Worm (Caenorhabditis elegans): ENCODE data around the gene cogc-2.

Gene cogc-2

DNA sequence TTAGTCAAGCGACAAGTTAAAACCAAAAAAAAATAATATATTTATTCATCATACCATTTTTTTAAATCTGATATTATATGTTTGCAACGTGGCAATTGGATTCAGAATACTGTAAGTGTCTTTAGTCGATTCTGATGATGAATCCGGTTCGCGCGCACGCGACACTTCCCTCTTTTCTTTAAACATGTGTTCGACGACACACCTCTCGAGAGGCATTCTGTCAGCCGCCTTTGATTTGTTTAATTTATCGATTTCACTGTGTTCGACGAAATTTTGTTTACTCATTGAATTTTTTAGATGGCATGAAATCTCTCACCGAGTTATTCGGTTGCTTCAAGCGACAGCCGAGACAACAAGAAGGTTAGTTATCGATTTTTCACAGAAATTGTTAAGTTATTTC is 27.7 kb downstream of the cogc-2 start, which contains the start of gene trxr-1:
Gene trxr-1, plus strand, starts transcription at position 227 of the 400 bp plus-strand sequence.
- TF ChIP-seq K02D7.2 (tag; optimal IDR thresholded peaks at IDR 0.05) (no peak), nfya-1 (tag; optimal IDR thresholded peaks at IDR 0.05) (no peak), ceh-9 (tag; optimal IDR thresholded peaks at IDR 0.05) (no peak)

DNA sequence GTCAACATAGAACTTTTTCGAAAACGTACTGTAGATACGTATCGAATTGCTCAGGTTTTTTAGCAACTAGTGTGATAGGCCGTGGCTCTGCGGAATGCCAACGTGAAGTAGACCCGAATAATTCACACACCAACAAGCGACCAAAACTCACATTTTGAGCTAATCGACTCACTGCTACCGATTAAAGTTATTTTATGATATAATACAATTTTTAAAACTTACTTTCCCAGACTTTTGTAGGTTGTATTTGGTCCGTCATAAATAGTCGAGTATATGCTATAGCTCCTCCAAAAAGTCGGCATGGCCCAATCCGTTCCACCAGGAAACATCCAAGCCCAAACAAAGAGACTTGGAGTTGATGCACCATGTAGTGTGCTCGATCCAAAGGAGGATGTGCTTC is 28.5 kb downstream of the cogc-2 start, which contains the start of gene C25A8.1:
Gene C25A8.1, plus strand, starts transcription at position 301 of the 400 bp plus-strand sequence.
- TF ChIP-seq ceh-45 (GFP tag; IDR thresholded peaks at IDR 0.05) (no peak), unc-55 (GFP tag; optimal IDR thresholded peaks at IDR 0.05) (no peak), pag-3 (tag; optimal IDR thresholded peaks at IDR 0.05; ENCODE audit: borderline replicate concordance) (no peak), ceh-22 (tag; optimal IDR thresholded peaks at IDR 0.05) (no peak), ahr-1 (tag; optimal IDR thresholded peaks at IDR 0.05) (no peak), elt-4 (tag; optimal IDR thresholded peaks at IDR 0.05) (no peak), mec-3 (tag; optimal IDR thresholded peaks at IDR 0.05; ENCODE audit: borderline replicate concordance) (no peak), pat-9 (tag; optimal IDR thresholded peaks at IDR 0.05) (no peak), ceh-19 (GFP tag; optimal IDR thresholded peaks at IDR 0.05) (no peak), npax-4 (tag; optimal IDR thresholded peaks at IDR 0.05) (no peak), zip-5 (tag; optimal IDR thresholded peaks at IDR 0.05) (no peak), syd-9 (tag; optimal IDR thresholded peaks at IDR 0.05) (no peak), Y22D7AL.16 (tag; optimal IDR thresholded peaks at IDR 0.05) (no peak), ceh-18 (tag; optimal IDR thresholded peaks at IDR 0.05) (no peak), hlh-15 (tag; optimal IDR thresholded peaks at IDR 0.05) (no peak)

DNA sequence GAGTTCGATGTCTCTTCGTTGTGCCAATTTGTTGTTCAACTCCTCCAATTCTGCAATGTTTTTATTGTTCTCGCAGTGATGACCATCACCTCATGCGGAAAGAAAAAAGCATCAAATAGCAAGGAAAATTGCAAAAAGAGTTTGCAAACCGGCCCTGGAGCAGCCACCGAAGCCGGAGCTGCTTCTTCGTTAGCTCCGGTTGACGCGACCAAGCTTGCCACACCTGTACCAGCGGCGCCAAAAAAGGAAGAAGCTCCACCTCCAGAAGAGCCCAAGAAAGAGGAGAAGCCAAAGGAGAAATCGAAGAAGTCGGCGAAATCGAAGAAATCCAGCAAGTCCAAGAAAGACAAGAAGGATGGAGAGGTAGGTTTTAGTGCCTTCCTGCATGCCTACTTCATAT is 29.2 kb downstream of the cogc-2 start:
- TF ChIP-seq ahr-1 (tag; optimal IDR thresholded peaks at IDR 0.05): no peak
- TF ChIP-seq ets-4 (tag; optimal IDR thresholded peaks at IDR 0.05): no peak
- no peak for TF ChIP-seq sox-2 (GFP tag; IDR thresholded peaks at IDR 0.05)
- TF ChIP-seq ama-1 (optimal IDR thresholded peaks at IDR 0.05): no peak
- TF ChIP-seq npax-4 (tag; optimal IDR thresholded peaks at IDR 0.05): no peak
- TF ChIP-seq C08G9.2 (tag; optimal IDR thresholded peaks at IDR 0.05): no peak
- TF ChIP-seq ttx-3 (tag; optimal IDR thresholded peaks at IDR 0.05): no peak
- no peak for TF ChIP-seq F13H6.1 (tag; optimal IDR thresholded peaks at IDR 0.05)
- no peak for TF ChIP-seq T23F11.4 (GFP tag; optimal IDR thresholded peaks at IDR 0.05)
- no peak for TF ChIP-seq unc-42 (tag; optimal IDR thresholded peaks at IDR 0.05)
- TF ChIP-seq ceh-30 (tag; optimal IDR thresholded peaks at IDR 0.05): no peak
- TF ChIP-seq ceh-6 (GFP tag; optimal IDR thresholded peaks at IDR 0.05): no peak

DNA sequence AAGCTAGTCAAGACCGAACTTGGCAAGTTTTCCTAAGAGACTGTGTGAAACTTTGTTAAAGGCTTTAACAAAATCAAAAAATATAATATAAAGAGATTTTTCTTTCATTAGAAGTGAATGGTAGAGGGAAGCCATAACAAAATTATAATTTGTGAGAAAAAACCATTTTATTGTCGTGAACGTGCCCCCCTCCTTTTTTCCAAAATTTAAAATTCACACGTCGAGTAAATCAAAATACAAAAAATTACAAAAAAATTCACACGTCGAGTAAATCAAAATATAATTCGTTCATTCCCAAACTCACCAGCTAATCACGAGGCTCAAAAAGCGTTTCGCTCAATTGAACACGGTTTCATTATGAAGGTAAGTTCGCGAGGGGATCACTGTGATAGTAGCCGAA is 29.8 kb downstream of the cogc-2 start, which contains the start of gene C25A8.2:
Gene C25A8.2, plus strand, starts transcription at position 301 of the 400 bp plus-strand sequence.
- TF ChIP-seq ceh-19 (GFP tag; optimal IDR thresholded peaks at IDR 0.05): no peak

DNA sequence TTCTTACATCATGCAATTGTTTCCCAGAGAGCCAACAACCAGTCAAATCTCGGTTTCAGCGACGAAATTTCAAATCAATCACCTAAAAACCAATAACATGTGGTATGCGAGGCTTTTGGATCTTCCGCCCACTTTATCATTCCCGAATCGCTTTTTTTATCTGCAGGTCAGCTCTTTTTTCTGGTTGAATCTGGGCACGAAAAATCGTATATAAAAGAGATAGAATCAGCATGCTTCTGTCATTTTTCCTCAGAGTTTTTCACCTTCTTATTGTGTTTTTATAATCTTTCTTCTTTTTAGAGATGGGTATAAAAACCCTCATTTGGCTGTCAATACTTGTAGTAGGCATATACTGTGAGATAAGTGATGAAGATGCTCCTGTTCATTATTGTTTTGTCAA is 36.1 kb downstream of the cogc-2 start, which contains the start of gene cht-3:
Gene cht-3, plus strand, starts transcription at position 301 of the 400 bp plus-strand sequence.
- TF ChIP-seq gmeb-2 (tag; optimal IDR thresholded peaks at IDR 0.05) (no peak), ceh-30 (tag; optimal IDR thresholded peaks at IDR 0.05) (no peak)

DNA sequence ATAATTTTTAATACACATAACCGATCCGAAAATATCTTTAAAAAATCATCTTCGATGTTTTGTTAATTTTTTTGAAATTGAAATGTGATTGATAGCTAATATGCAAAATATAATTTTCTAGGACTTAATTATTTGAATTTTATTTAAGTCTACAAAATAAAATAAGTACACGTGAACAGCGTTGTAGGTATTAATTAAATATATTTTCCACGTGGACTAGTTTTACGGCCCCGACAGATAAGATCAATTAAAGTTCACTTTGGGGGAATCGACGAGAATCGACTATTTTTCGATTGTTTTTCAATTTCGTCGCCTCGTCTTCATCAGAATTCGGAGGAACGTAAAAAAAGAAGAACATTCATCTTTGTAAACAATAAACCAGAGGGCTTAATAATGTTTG is 40.2 kb downstream of the cogc-2 start, which contains the start of gene C25A8.5:
Gene C25A8.5, plus strand, starts transcription at position 301 of the 400 bp plus-strand sequence.
- no peak for TF ChIP-seq ceh-30 (tag; optimal IDR thresholded peaks at IDR 0.05)
- TF ChIP-seq nhr-232 (tag; optimal IDR thresholded peaks at IDR 0.05): no peak
- TF ChIP-seq unc-42 (tag; optimal IDR thresholded peaks at IDR 0.05): no peak
- TF ChIP-seq ets-4 (tag; optimal IDR thresholded peaks at IDR 0.05): no peak
- TF ChIP-seq dve-1 (tag; optimal IDR thresholded peaks at IDR 0.05): no peak
- TF ChIP-seq ceh-22 (tag; optimal IDR thresholded peaks at IDR 0.05): no peak
- TF ChIP-seq F13H6.1 (tag; optimal IDR thresholded peaks at IDR 0.05): no peak
- no peak for TF ChIP-seq nhr-11 (tag; optimal IDR thresholded peaks at IDR 0.05)
- TF ChIP-seq dmd-4 (tag; optimal IDR thresholded peaks at IDR 0.05; ENCODE audit: borderline replicate concordance): no peak
- no peak for TF ChIP-seq C38D4.7 (GFP tag; optimal IDR thresholded peaks at IDR 0.05)
- no peak for TF ChIP-seq elt-2 (tag; optimal IDR thresholded peaks at IDR 0.05)
- TF ChIP-seq ceh-45 (GFP tag; IDR thresholded peaks at IDR 0.05): no peak
- TF ChIP-seq ceh-19 (GFP tag; optimal IDR thresholded peaks at IDR 0.05): no peak
